Worm (Caenorhabditis elegans) whole organism, late embryonic: Measurements from ENCODE around the gene acy-4.

Experiments
- nhr-11 ChIP-seq: fragments of 150-350 bp; optimal IDR thresholded peaks from 2 replicates; lab custom pipeline; 2014; ENCODE audit warnings: missing biosample characterization, missing genetic modification characterization
- pha-4 ChIP-seq: fragments of 150-350 bp; optimal IDR thresholded peaks from 2 replicates; lab custom pipeline; 2018; ENCODE audit warnings: missing biosample characterization, missing genetic modification reagents, missing genetic modification characterization
- tbx-2 ChIP-seq: sonication (generic microtip); optimal IDR thresholded peaks from 2 replicates; lab custom pipeline; 2016; ENCODE audit warnings: missing genetic modification characterization, missing compliant biosample characterization

DNA sequence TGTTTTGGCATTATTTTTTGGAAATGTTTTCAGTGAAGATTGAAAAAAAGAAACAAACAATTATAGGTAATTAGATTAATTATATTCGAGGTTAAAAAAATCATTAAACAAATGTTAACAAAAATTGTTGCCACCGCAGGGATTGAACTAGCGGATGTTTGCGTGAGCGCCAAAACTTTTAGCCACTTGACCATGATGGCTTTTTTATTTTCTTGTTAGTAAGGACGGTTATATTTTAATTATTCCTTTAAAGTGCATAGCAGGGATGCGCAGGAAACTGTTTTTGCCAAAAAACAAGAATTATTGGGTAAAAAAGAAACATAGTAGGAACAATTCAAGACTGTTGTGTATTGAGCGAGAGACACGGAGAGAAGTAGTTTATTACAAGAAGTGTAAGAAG, 36.6 kb upstream of the acy-4 start:
- TF ChIP-seq pha-4 (tag; lab: Kevin White, UChicago) (no peak), nhr-11 (tag; lab: Kevin White, UChicago) (no peak), tbx-2 (tag; lab: Kevin White, UChicago) (no peak)
